Worm (Caenorhabditis elegans) whole organism, L2 larva: Measurements from ENCODE around the gene cth-2.

ENCODE experiments used
- C34F6.9 ChIP-seq: fragments of 150-350 bp; optimal IDR thresholded peaks from 2 replicates; lab custom pipeline; 2014; ENCODE audit warnings: missing biosample characterization, missing genetic modification characterization
- lin-13 ChIP-seq: fragments of 150-350 bp; optimal IDR thresholded peaks from 2 replicates; lab custom pipeline; 2014; ENCODE audit warnings: missing biosample characterization, missing genetic modification reagents, missing genetic modification characterization
- lin-39 ChIP-seq: fragments of 150-350 bp; optimal IDR thresholded peaks from 2 replicates; lab custom pipeline; 2014; ENCODE audit warnings: missing biosample characterization, missing genetic modification reagents, missing genetic modification characterization
- lsy-2 ChIP-seq, 2 experiments: fragments of 150-350 bp in 1 of 2; sonication (generic microtip) in 1 of 2; optimal IDR thresholded peaks; 2 replicates each; lab custom pipeline; 2014 to 2017; ENCODE audit warnings: missing biosample characterization in 2 of 2, missing genetic modification characterization in 2 of 2
- mdl-1 ChIP-seq, 2 experiments: fragments of 150-350 bp in 1 of 2; sonication (generic microtip) in 1 of 2; optimal IDR thresholded peaks; 2 replicates each; lab custom pipeline; 2017; ENCODE audit warnings: missing biosample characterization in 2 of 2, missing genetic modification characterization in 2 of 2
- nhr-21 ChIP-seq: fragments of 150-350 bp; optimal IDR thresholded peaks from 2 replicates; lab custom pipeline; 2014; ENCODE audit warnings: missing biosample characterization, missing genetic modification characterization
- unc-62 ChIP-seq: fragments of 150-350 bp; optimal IDR thresholded peaks from 2 replicates; lab custom pipeline; 2014; ENCODE audit warnings: missing biosample characterization, missing genetic modification reagents, missing genetic modification characterization

DNA sequence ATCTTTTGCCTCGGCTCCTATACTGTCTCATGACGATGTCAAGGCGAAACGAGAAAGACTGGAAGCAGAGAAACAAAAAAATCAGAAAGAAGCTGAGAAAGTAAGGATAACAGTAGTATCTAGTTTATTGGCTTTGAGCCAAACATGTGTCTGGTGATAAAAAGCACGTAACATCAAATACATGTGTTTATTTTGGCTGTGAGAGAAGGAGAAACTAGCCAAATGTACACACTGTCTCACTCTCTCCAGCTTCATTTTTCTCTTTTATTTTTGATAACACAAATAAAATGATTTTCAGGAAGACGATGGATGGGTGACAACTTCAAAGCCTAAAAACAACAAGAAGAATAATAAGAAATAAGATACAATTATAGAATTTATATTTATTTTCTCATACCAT is 28.2 kb downstream of the cth-2 start:
- TF ChIP-seq lin-39 (tag; lab: Kevin White, UChicago) (no peak), lin-13 (no peak), nhr-21 (tag; lab: Kevin White, UChicago) (no peak), unc-62 (no peak), lsy-2 (tag; optimal IDR thresholded peaks at IDR 0.05; lab: Kevin White, UChicago) (no peak), C34F6.9 (tag; lab: Kevin White, UChicago) (no peak), mdl-1 (tag; optimal IDR thresholded peaks at IDR 0.05; lab: Kevin White, UChicago) (no peak)
